Worm (Caenorhabditis elegans): ENCODE results near the gene saps-1.

Gene saps-1

DNA sequence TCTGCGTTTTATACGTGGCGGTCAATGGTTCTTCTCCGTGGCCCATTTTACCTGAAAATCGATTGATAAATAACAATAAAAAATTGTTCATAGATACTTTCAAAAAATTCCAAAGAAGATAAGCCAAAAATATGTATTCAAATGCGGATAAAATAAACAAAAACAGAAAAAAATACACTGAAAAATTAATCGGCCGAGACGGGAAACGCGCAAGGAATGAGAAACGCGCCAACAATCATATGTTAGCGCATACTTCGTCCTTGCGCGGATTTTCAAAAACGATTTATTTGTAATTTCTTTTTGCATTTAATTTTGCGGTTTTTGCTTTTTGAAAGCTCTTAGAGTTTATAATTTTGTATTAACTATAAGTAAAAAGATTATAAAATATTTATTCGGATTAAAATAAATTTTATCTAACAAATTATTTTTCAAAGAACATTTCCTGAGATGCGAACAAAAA, 48.1 kb downstream of the saps-1 start, which contains the start of gene nduf-11 (continued):
- TF ChIP-seq nhr-20 (tag; optimal IDR thresholded peaks at IDR 0.05) (peak; percentile 87), egl-13 (tag; optimal IDR thresholded peaks at IDR 0.05) (peak; percentile 56), unc-30 (tag; optimal IDR thresholded peaks at IDR 0.05) (no peak), unc-62 (GFP tag; optimal IDR thresholded peaks at IDR 0.05) (no peak), sptf-1 (tag; optimal IDR thresholded peaks at IDR 0.05) (no peak), mep-1 (tag; optimal IDR thresholded peaks at IDR 0.05) (peak; percentile 93), nhr-84 (tag; optimal IDR thresholded peaks at IDR 0.05) (no peak), nhr-47 (tag; optimal IDR thresholded peaks at IDR 0.05) (peak; percentile 94), hpl-2 (GFP tag; optimal IDR thresholded peaks at IDR 0.05) (no peak), nhr-12 (tag; optimal IDR thresholded peaks at IDR 0.05) (no peak), sox-4 (tag; optimal IDR thresholded peaks at IDR 0.05) (peak; percentile 63), unc-98 (GFP tag; IDR thresholded peaks at IDR 0.05) (no peak), lin-15B (tag; optimal IDR thresholded peaks at IDR 0.05) (peak; percentile 69), nhr-11 (tag; optimal IDR thresholded peaks at IDR 0.05) (peak; percentile 66), ztf-11 (tag; optimal IDR thresholded peaks at IDR 0.05) (peak in 1 of 2 experiments; percentile 70), lin-39 (tag; optimal IDR thresholded peaks at IDR 0.05) (peak; percentile 88), hlh-4 (tag; optimal IDR thresholded peaks at IDR 0.05) (no peak), elt-3 (tag; optimal IDR thresholded peaks at IDR 0.05) (peak in 2 of 6 experiments; percentile 64 to 91), nhr-77 (tag; optimal IDR thresholded peaks at IDR 0.05) (peak; percentile 52), grh-1 (GFP tag; IDR thresholded peaks at IDR 0.05) (peak; percentile 90), C04F5.9 (tag; optimal IDR thresholded peaks at IDR 0.05) (peak; percentile 72), fkh-4 (tag; optimal IDR thresholded peaks at IDR 0.05; ENCODE audit: borderline replicate concordance) (peak; percentile 43), nhr-76 (tag; optimal IDR thresholded peaks at IDR 0.05) (no peak), tlp-1 (tag; optimal IDR thresholded peaks at IDR 0.05) (no peak), mdl-1 (tag; optimal IDR thresholded peaks at IDR 0.05) (peak in 1 of 2 experiments; percentile 80), ceh-63 (GFP tag; optimal IDR thresholded peaks at IDR 0.05) (no peak), fkh-10 (GFP tag; optimal IDR thresholded peaks at IDR 0.05) (peak; percentile 23), lir-3 (tag; optimal IDR thresholded peaks at IDR 0.05; ENCODE audit: poor library complexity) (peak; percentile 74), nhr-28 (tag; optimal IDR thresholded peaks at IDR 0.05) (no peak), ceh-90 (tag; optimal IDR thresholded peaks at IDR 0.05) (peak; percentile 36), vab-15 (tag; optimal IDR thresholded peaks at IDR 0.05) (no peak), efl-1 (optimal IDR thresholded peaks at IDR 0.05) (peak; percentile 75 to 98), efl-1 (GFP tag; optimal IDR thresholded peaks at IDR 0.05 in 1 of 2) (peak; percentile 96 to 100), egl-27 (tag; optimal IDR thresholded peaks at IDR 0.05) (no peak), zag-1 (tag; optimal IDR thresholded peaks at IDR 0.05) (no peak), rnt-1 (tag; optimal IDR thresholded peaks at IDR 0.05) (peak; percentile 92), pax-3 (tag; optimal IDR thresholded peaks at IDR 0.05) (peak; percentile 69), ama-1 (optimal IDR thresholded peaks at IDR 0.05) (peak; percentile 69), aly-2 (tag; optimal IDR thresholded peaks at IDR 0.05) (peak; percentile 45), alr-1 (tag; optimal IDR thresholded peaks at IDR 0.05; ENCODE audit: borderline replicate concordance) (no peak), elt-2 (tag; optimal IDR thresholded peaks at IDR 0.05) (peak; percentile 74), ets-5 (GFP tag; IDR thresholded peaks at IDR 0.05) (no peak), xbp-1 (tag; optimal IDR thresholded peaks at IDR 0.05) (peak; percentile 87), ceh-88 (GFP tag; IDR thresholded peaks at IDR 0.05) (peak; percentile 40; the same call in 1 of the 2 replicates), fos-1 (tag; optimal IDR thresholded peaks at IDR 0.05) (peak; percentile 77), dpl-1 (GFP tag; optimal IDR thresholded peaks at IDR 0.05) (peak; percentile 97 to 98 (median 97)), unc-130 (tag; optimal IDR thresholded peaks at IDR 0.05) (peak; percentile 68), aha-1 (tag; optimal IDR thresholded peaks at IDR 0.05) (peak; percentile 59), C16A3.4 (tag; optimal IDR thresholded peaks at IDR 0.05) (peak; percentile 81), dsc-1 (tag; optimal IDR thresholded peaks at IDR 0.05) (peak; percentile 90), irx-1 (tag; optimal IDR thresholded peaks at IDR 0.05) (peak; percentile 85), lin-14 (GFP tag; optimal IDR thresholded peaks at IDR 0.05) (peak; percentile 85), lin-35 (GFP tag; optimal IDR thresholded peaks at IDR 0.05) (peak; percentile 95 to 98)

Measured in whole organism, L1 larva.